Worm (Caenorhabditis elegans): ENCODE data around the gene T10B5.3.
A peak's percentile ranks its signal among the peaks of the same experiment; 100 is the strongest.

Gene T10B5.3

DNA sequence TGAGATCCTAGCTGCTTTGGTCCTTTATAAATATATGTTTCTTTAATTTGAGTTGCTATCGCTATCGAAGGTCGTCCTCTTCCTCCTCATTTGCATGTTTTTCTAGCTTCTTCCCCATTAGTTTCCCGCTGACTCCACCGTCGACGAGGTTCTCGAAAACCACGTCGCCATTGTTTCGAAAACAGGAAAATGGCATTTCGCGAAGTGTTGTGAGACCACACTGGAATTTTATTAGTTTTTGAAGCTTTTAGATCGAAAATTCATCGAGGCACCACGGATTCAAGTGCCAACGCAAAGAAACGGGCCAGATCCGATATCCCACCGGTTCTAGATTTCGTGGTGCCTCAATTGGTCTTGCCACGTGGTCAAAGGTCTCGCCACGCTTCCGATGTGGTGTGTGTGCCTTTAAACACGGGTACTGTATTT, 946 bp upstream of the T10B5.3 start:
- TF ChIP-seq ceh-83 (GFP tag; optimal IDR thresholded peaks at IDR 0.05), result no peak
- TF ChIP-seq unc-39 (tag; optimal IDR thresholded peaks at IDR 0.05), result no peak
- TF ChIP-seq ceh-39 (tag; optimal IDR thresholded peaks at IDR 0.05), result no peak
- no peak for TF ChIP-seq sptf-1 (tag; optimal IDR thresholded peaks at IDR 0.05)
- no peak for TF ChIP-seq zip-8 (tag; optimal IDR thresholded peaks at IDR 0.05)
- TF ChIP-seq ztf-11 (tag; optimal IDR thresholded peaks at IDR 0.05), result no peak
- no peak for TF ChIP-seq blmp-1 (tag; optimal IDR thresholded peaks at IDR 0.05)
- TF ChIP-seq ham-2 (GFP tag; optimal IDR thresholded peaks at IDR 0.05), result no peak
- no peak for TF ChIP-seq nhr-237 (tag; optimal IDR thresholded peaks at IDR 0.05)
- TF ChIP-seq snpc-4 (tag; optimal IDR thresholded peaks at IDR 0.05), result no peak

DNA sequence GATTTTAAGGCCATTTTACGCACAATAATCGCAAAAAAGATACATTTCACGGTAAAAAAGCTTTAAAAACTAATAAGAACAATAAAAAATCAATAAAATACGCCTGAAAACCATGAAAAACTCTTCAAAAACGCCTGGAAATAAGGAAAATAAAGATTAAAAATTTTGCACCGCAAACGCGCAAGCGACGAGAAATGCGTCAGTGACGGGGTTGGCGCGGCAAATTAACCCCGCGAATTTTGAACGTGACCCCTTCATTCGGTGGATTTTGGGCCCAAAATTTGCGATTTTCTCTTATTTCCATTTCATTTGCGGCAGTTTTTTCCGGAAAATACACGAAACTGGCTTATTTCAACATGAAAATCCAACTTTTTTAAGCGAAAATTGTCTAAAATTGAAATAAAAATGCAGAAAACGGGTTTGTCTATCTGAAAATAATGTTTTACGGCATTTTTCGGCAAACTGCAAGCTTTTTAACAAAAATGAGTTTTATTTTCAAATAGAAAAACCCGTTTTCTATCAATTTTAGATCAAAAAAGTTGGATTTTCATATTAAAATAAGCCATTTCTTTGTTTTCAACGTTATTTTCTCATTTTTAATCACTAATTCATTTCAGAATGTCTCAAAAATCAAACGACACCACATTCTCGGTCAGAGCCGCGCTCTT, 852 bp downstream of the T10B5.3 start, which contains the start of gene knl-3:
TSS of gene knl-3 (plus strand) at position 618 of the 668 bp plus-strand sequence.
- TF ChIP-seq tbx-8 (GFP tag; optimal IDR thresholded peaks at IDR 0.05) (peak; percentile 52), lin-13 (tag; optimal IDR thresholded peaks at IDR 0.05) (peak; percentile 97), sptf-1 (tag; optimal IDR thresholded peaks at IDR 0.05) (peak; percentile 92), zip-8 (tag; optimal IDR thresholded peaks at IDR 0.05) (no peak), lin-32 (GFP tag; optimal IDR thresholded peaks at IDR 0.05) (no peak), mls-2 (tag; optimal IDR thresholded peaks at IDR 0.05) (peak; percentile 85), hlh-1 (tag; optimal IDR thresholded peaks at IDR 0.05) (peak; percentile 12), ceh-43 (GFP tag; optimal IDR thresholded peaks at IDR 0.05) (peak; percentile 54), unc-39 (tag; optimal IDR thresholded peaks at IDR 0.05) (no peak), elt-3 (tag; optimal IDR thresholded peaks at IDR 0.05) (no peak), ham-2 (GFP tag; optimal IDR thresholded peaks at IDR 0.05) (peak; percentile 23), pha-4 (tag; optimal IDR thresholded peaks at IDR 0.05) (peak; percentile 89), ztf-11 (tag; optimal IDR thresholded peaks at IDR 0.05) (peak; percentile 49), mep-1 (tag; optimal IDR thresholded peaks at IDR 0.05) (peak; percentile 89), ces-1 (GFP tag; optimal IDR thresholded peaks at IDR 0.05) (peak; percentile 68), drap-1 (GFP tag; optimal IDR thresholded peaks at IDR 0.05) (peak; percentile 60), unc-120 (tag; optimal IDR thresholded peaks at IDR 0.05; ENCODE audit: poor library complexity, severe bottlenecking) (peak; percentile 59), nhr-76 (tag; optimal IDR thresholded peaks at IDR 0.05) (no peak), cnd-1 (tag; optimal IDR thresholded peaks at IDR 0.05) (peak; percentile 77), nhr-12 (tag; optimal IDR thresholded peaks at IDR 0.05) (no peak), elt-1 (tag; optimal IDR thresholded peaks at IDR 0.05; ENCODE audit: borderline replicate concordance, insufficient read depth) (no peak), flh-1 (GFP tag; optimal IDR thresholded peaks at IDR 0.05) (no peak), ceh-83 (GFP tag; optimal IDR thresholded peaks at IDR 0.05) (peak; percentile 72), mab-5 (tag; optimal IDR thresholded peaks at IDR 0.05) (no peak), nhr-28 (tag; optimal IDR thresholded peaks at IDR 0.05) (no peak), nhr-237 (tag; optimal IDR thresholded peaks at IDR 0.05) (peak; percentile 83), blmp-1 (tag; optimal IDR thresholded peaks at IDR 0.05) (peak; percentile 20), M03D4.4 (tag; optimal IDR thresholded peaks at IDR 0.05) (peak; percentile 80), unc-62 (GFP tag; optimal IDR thresholded peaks at IDR 0.05) (peak; percentile 28), snpc-4 (tag; optimal IDR thresholded peaks at IDR 0.05) (no peak), lsy-2 (tag; optimal IDR thresholded peaks at IDR 0.05) (peak; percentile 81), nhr-2 (tag; optimal IDR thresholded peaks at IDR 0.05) (no peak), ceh-39 (tag; optimal IDR thresholded peaks at IDR 0.05) (peak; percentile 66), sem-2 (GFP tag; optimal IDR thresholded peaks at IDR 0.05) (no peak), bed-3 (GFP tag; optimal IDR thresholded peaks at IDR 0.05) (peak; percentile 54)

DNA sequence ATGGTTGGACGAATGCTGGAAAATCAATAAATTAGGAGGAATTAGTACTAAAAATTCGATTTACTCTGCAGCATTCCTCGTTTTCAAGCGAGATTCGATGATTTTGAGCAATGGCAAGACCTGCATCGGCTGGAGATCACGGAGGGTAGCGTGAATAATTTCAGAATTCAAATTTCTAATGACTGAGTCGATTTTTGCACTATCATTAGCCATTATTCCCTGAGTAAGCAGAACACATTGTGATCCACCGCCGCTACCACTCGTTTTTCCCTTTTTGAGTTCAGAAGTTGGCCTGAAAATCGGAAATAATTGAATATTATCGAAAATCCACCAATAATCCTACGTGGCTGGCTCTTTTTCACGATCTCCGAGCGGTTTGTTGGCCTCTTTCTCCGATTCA, 1.6 kb downstream of the T10B5.3 start:
- TF ChIP-seq elt-3 (tag; optimal IDR thresholded peaks at IDR 0.05) (no peak), lsy-2 (tag; optimal IDR thresholded peaks at IDR 0.05) (no peak), ham-2 (GFP tag; optimal IDR thresholded peaks at IDR 0.05) (no peak), sem-2 (GFP tag; optimal IDR thresholded peaks at IDR 0.05) (no peak), ztf-11 (tag; optimal IDR thresholded peaks at IDR 0.05) (no peak), zip-8 (tag; optimal IDR thresholded peaks at IDR 0.05) (no peak), tbx-8 (GFP tag; optimal IDR thresholded peaks at IDR 0.05) (no peak), sptf-1 (tag; optimal IDR thresholded peaks at IDR 0.05) (no peak), elt-1 (tag; optimal IDR thresholded peaks at IDR 0.05; ENCODE audit: borderline replicate concordance, insufficient read depth) (no peak), nhr-76 (tag; optimal IDR thresholded peaks at IDR 0.05) (no peak), ceh-43 (GFP tag; optimal IDR thresholded peaks at IDR 0.05) (no peak), nhr-12 (tag; optimal IDR thresholded peaks at IDR 0.05) (no peak), nhr-28 (tag; optimal IDR thresholded peaks at IDR 0.05) (no peak), unc-39 (tag; optimal IDR thresholded peaks at IDR 0.05) (no peak), pha-4 (tag; optimal IDR thresholded peaks at IDR 0.05) (no peak), ceh-39 (tag; optimal IDR thresholded peaks at IDR 0.05) (no peak), mab-5 (tag; optimal IDR thresholded peaks at IDR 0.05) (no peak)
